Worm (Caenorhabditis elegans): ENCODE results near the gene lgc-52.

DNA sequence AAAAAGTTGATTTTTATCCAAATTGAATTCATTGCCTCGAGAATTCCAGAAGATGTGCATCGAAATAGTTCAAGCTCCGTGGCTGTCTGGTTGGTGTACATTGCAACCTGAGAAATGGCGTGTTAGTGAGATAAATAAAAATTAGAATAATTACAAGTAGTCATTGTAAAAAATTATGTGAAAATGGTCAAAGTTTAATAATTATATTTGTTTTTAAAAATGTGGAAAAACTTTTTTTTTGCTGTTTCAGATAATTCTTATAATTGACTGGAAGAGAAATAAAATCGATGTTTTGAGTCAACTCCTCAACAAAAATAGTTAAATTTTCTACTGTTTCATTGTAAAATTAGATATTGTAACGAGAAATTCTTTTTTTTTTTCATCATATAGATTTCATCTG, 33.0 kb upstream of the lgc-52 start, which contains the start of gene sra-30:
- TF ChIP-seq unc-55 (GFP tag; optimal IDR thresholded peaks at IDR 0.05) = no peak
- no peak for TF ChIP-seq pha-4 (tag; optimal IDR thresholded peaks at IDR 0.05)
- no peak for TF ChIP-seq pat-9 (tag; optimal IDR thresholded peaks at IDR 0.05)
- TF ChIP-seq unc-42 (tag; optimal IDR thresholded peaks at IDR 0.05) = no peak
- TF ChIP-seq pag-3 (tag; optimal IDR thresholded peaks at IDR 0.05; ENCODE audit: borderline replicate concordance) = no peak
- TF ChIP-seq tbx-2 (tag; optimal IDR thresholded peaks at IDR 0.05) = no peak
- no peak for TF ChIP-seq dmd-4 (tag; optimal IDR thresholded peaks at IDR 0.05; ENCODE audit: borderline replicate concordance)
- TF ChIP-seq elt-2 (tag; optimal IDR thresholded peaks at IDR 0.05) = no peak
- no peak for TF ChIP-seq lin-11 (tag; optimal IDR thresholded peaks at IDR 0.05)
- TF ChIP-seq T23F11.4 (GFP tag; optimal IDR thresholded peaks at IDR 0.05) = no peak

Data from whole organism, late embryonic.